Fruit fly (Drosophila melanogaster): ENCODE data around the gene CG44000.

CG44000 gene

DNA sequence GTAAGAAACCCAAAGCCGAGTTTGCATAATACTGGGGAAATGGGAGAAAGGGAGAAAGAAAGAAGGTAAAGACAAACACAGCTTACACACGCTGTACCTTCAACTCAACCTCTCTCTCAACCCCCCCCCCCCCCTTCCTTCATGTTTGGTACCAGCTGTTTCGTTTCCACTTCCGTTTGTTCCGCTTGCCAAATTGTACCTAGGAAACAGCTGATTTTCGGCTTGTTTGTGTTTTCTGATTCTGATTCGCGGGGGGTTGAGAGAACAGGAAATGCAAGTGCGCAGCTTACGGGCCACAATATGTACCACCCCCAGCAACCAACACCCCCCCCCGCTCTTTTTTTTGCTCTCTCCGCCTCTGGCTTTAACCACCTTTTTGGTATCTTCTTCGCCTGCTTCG lies 20.9 kb downstream of the CG44000 start:
- no peak for TF ChIP-seq fd96Ca (GFP tag; IDR thresholded peaks at IDR 0.05)
- TF ChIP-seq CG10348 (GFP tag; IDR thresholded peaks at IDR 0.05) = no peak
- TF ChIP-seq Pif1A (GFP tag; optimal IDR thresholded peaks at IDR 0.05) = no peak
- TF ChIP-seq Snoo (tag; optimal IDR thresholded peaks at IDR 0.05) = no peak
- TF ChIP-seq CG32121 (GFP tag; IDR thresholded peaks at IDR 0.05) = no peak
- no peak for TF ChIP-seq D1 (tag; optimal IDR thresholded peaks at IDR 0.05)
- TF ChIP-seq CG34367 (tag; optimal IDR thresholded peaks at IDR 0.05) = no peak
- no peak for TF ChIP-seq rn (GFP tag; IDR thresholded peaks at IDR 0.05)
- no peak for TF ChIP-seq CG8301 (tag; optimal IDR thresholded peaks at IDR 0.05)
- TF ChIP-seq CG14655 (GFP tag; optimal IDR thresholded peaks at IDR 0.05) = no peak
- no peak for TF ChIP-seq EcR (GFP tag; optimal IDR thresholded peaks at IDR 0.05)
- no peak for TF ChIP-seq Pif1B (GFP tag; optimal IDR thresholded peaks at IDR 0.05)
- TF ChIP-seq gl (tag; optimal IDR thresholded peaks at IDR 0.05) = no peak
- TF ChIP-seq CG17806 (tag; optimal IDR thresholded peaks at IDR 0.05) = no peak
- TF ChIP-seq CG4496 (GFP tag; IDR thresholded peaks at IDR 0.05) = no peak
- no peak for TF ChIP-seq CG8159 (tag; optimal IDR thresholded peaks at IDR 0.05)
- no peak for TF ChIP-seq CG12605 (GFP tag; IDR thresholded peaks at IDR 0.05)
- no peak for TF ChIP-seq CG15710 (tag; optimal IDR thresholded peaks at IDR 0.05)

DNA sequence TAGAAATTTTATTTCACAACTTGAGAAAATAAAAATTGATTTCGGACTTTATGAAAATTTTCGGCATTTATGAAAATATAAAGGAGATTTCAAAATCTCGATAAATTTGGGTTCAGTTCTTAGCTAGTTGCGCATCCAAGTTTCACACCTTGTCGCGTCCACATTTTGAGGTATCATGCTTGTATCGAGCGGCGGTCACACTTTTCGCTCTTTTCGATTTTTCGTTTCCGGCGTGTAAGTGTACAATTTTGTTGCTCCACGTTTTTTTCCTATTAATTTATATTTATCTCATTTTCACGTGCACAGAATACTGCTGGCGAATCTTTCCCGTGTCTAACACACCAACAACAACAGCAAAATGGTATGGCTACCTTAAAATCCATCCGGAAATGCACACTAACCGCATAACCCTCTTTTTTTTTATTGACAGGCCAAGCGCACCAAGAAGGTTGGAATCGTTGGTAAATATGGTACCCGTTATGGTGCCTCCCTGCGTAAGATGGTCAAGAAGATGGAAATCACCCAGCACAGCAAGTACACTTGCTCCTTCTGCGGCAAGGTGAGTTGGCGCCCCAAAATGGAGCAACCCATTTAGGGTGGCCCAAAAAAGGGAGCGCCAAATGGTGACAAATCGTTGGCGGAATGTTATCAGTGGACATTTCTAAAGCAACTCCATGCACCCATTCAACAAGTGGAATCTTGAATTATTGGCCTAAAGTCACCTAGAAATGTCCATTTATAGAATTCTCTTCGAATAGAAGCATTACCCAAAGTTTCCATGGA lies 27.9 kb downstream of the CG44000 start, which contains the start of gene RpL37A:
RpL37A (plus strand) TSS at position 161 of the 783 bp plus-strand sequence.
- TF ChIP-seq Snoo (tag; optimal IDR thresholded peaks at IDR 0.05) = peak; percentile 83
- peak; percentile 16 for TF ChIP-seq CG15710 (tag; optimal IDR thresholded peaks at IDR 0.05)
- TF ChIP-seq CG12605 (GFP tag; IDR thresholded peaks at IDR 0.05) = peak; percentile 58
- TF ChIP-seq D1 (tag; optimal IDR thresholded peaks at IDR 0.05) = peak; percentile 50
- no peak for TF ChIP-seq CG13204 (GFP tag; optimal IDR thresholded peaks at IDR 0.05)
- TF ChIP-seq CG14655 (GFP tag; optimal IDR thresholded peaks at IDR 0.05) = no peak
- peak; percentile 60 for TF ChIP-seq Ets98B (GFP tag; IDR thresholded peaks at IDR 0.05)
- TF ChIP-seq CG34367 (tag; optimal IDR thresholded peaks at IDR 0.05) = peak; percentile 59
- TF ChIP-seq CG4496 (GFP tag; IDR thresholded peaks at IDR 0.05) = peak; percentile 84
- no peak for TF ChIP-seq Pif1B (GFP tag; optimal IDR thresholded peaks at IDR 0.05)
- peak; percentile 74 for TF ChIP-seq Pif1A (GFP tag; optimal IDR thresholded peaks at IDR 0.05)
- peak; percentile 32 for TF ChIP-seq CG17806 (tag; optimal IDR thresholded peaks at IDR 0.05)
- TF ChIP-seq gl (tag; optimal IDR thresholded peaks at IDR 0.05) = peak; percentile 62
- no peak for TF ChIP-seq CG8301 (tag; optimal IDR thresholded peaks at IDR 0.05)
- TF ChIP-seq CG8159 (tag; optimal IDR thresholded peaks at IDR 0.05) = peak; percentile 91
- TF ChIP-seq rn (GFP tag; IDR thresholded peaks at IDR 0.05) = no peak

DNA sequence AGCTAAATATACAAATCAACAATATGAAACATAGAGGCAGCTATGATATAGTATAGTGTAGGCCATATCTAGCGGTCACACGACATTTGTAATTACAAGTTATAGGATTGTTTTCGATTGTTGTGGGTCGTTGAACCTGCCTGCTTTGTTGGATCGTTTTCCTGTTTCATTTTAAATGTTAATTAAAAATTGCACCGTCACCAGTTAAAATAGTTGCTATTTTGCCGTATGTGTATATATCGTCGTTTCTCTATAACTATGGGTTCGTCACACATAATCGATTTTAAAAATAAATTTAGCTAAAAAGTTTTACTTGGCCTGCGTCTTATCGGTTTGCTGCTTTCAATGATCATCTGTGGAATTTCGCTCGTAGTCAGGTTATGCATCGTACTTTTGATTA lies 29.3 kb downstream of the CG44000 start:
- peak; percentile 34 for TF ChIP-seq EcR (GFP tag; optimal IDR thresholded peaks at IDR 0.05)
- no peak for TF ChIP-seq CG13204 (GFP tag; optimal IDR thresholded peaks at IDR 0.05)

DNA sequence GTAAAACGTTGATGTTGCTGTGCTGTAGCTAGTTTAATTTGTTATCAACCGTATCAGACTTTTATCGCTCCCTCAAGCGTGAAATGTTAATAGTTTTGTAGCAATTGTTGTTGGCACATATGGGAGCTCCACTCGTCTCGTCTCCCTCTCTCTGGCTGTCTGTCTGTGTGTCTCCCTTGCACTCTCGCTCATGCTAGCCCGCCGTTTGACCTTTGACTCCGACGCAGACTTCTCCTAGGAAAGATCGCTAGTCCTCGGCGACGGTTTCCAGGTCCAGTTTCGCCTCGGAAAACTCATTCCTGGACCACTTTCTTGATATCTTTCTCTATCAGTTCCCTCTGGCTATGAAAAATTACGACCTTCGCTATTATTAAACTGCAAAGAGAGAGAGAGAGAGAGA lies 36.1 kb downstream of the CG44000 start:
- TF ChIP-seq Ets98B (GFP tag; IDR thresholded peaks at IDR 0.05) = no peak
- TF ChIP-seq CG17806 (tag; optimal IDR thresholded peaks at IDR 0.05) = no peak
- TF ChIP-seq CG10348 (GFP tag; IDR thresholded peaks at IDR 0.05) = no peak
- no peak for TF ChIP-seq CG14655 (GFP tag; optimal IDR thresholded peaks at IDR 0.05)
- no peak for TF ChIP-seq Pif1B (GFP tag; optimal IDR thresholded peaks at IDR 0.05)
- no peak for TF ChIP-seq rn (GFP tag; IDR thresholded peaks at IDR 0.05)
- no peak for TF ChIP-seq D1 (tag; optimal IDR thresholded peaks at IDR 0.05)
- TF ChIP-seq CG32121 (GFP tag; IDR thresholded peaks at IDR 0.05) = no peak
- no peak for TF ChIP-seq CG4496 (GFP tag; IDR thresholded peaks at IDR 0.05)
- TF ChIP-seq EcR (GFP tag; optimal IDR thresholded peaks at IDR 0.05) = no peak

DNA sequence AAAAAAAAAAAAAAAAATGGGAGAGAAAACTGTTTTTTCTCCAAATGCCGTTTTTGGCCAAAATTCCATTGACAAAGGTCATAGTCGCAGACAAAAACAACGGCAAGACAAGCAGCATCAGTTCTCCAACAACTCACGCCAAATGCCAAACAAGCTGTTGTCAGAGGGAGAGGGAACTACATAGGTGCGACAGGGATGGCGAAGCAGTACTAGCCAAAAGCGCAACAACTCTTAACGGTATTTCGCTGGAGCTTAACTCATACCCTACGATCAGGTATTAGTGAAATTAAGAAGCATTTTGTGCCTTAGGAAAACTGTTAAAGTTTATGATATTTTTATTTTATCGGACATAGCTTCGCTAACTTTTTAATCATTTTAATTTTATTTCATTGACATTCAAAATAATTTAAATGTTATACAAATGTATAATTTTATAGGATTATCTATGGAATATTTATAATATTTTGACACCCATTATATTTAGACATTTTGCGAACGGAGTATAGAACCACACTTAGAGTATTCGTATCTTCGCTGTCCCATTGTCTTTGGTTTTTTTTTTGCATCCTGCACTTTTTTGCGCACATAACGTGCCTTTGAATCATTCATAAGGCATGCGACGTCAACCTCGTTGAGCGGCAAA lies 37.3 kb downstream of the CG44000 start:
- TF ChIP-seq Snoo (tag; optimal IDR thresholded peaks at IDR 0.05) (no peak), CG4496 (GFP tag; IDR thresholded peaks at IDR 0.05) (peak; percentile 70; the same call in 1 of the 3 replicates), gl (tag; optimal IDR thresholded peaks at IDR 0.05) (peak; percentile 37), CG12605 (GFP tag; IDR thresholded peaks at IDR 0.05) (peak; percentile 76; the same call in 1 of the 2 replicates), Ets98B (GFP tag; IDR thresholded peaks at IDR 0.05) (peak; percentile 66), CG10348 (GFP tag; IDR thresholded peaks at IDR 0.05) (no peak), CG34367 (tag; optimal IDR thresholded peaks at IDR 0.05) (peak; percentile 80), rn (GFP tag; IDR thresholded peaks at IDR 0.05) (no peak; the same call in none of the 2 replicates), Pif1A (GFP tag; optimal IDR thresholded peaks at IDR 0.05) (peak; percentile 67), D1 (tag; optimal IDR thresholded peaks at IDR 0.05) (peak; percentile 85), fd96Ca (GFP tag; IDR thresholded peaks at IDR 0.05) (peak; percentile 70; the same call in 2 of the 3 replicates), CG17806 (tag; optimal IDR thresholded peaks at IDR 0.05) (peak; percentile 85), EcR (GFP tag; optimal IDR thresholded peaks at IDR 0.05) (peak; percentile 62), CG8301 (tag; optimal IDR thresholded peaks at IDR 0.05) (peak; percentile 92), CG14655 (GFP tag; optimal IDR thresholded peaks at IDR 0.05) (peak; percentile 95), CG15710 (tag; optimal IDR thresholded peaks at IDR 0.05) (peak; percentile 87), Pif1B (GFP tag; optimal IDR thresholded peaks at IDR 0.05) (peak; percentile 73), CG9948 (tag; optimal IDR thresholded peaks at IDR 0.05) (peak; percentile 87), CG13204 (GFP tag; optimal IDR thresholded peaks at IDR 0.05) (peak; percentile 48), CG32121 (GFP tag; IDR thresholded peaks at IDR 0.05) (peak; percentile 90), CG8159 (tag; optimal IDR thresholded peaks at IDR 0.05) (peak; percentile 93)

All from whole organism, pupa.